Worm (Caenorhabditis elegans) whole organism, L2 larva: Measurements from ENCODE around the gene W08F4.12.

Source experiments
- blmp-1 ChIP-seq: sonication (generic microtip); optimal IDR thresholded peaks from 2 replicates; lab custom pipeline; 2017; ENCODE audit warnings: missing genetic modification characterization, mild to moderate bottlenecking, missing compliant biosample characterization, antibody characterized with exemption, moderate library complexity; ENCODE audit not compliant: insufficient read depth
- lin-39 ChIP-seq: fragments of 150-350 bp; optimal IDR thresholded peaks from 2 replicates; lab custom pipeline; 2014; ENCODE audit warnings: missing biosample characterization, missing genetic modification reagents, missing genetic modification characterization
- mdl-1 ChIP-seq, 2 experiments: fragments of 150-350 bp in 1 of 2; sonication (generic microtip) in 1 of 2; optimal IDR thresholded peaks; 2 replicates each; lab custom pipeline; 2017; ENCODE audit warnings: missing biosample characterization in 2 of 2, missing genetic modification characterization in 2 of 2
- nhr-12 ChIP-seq: fragments of 150-350 bp; optimal IDR thresholded peaks from 2 replicates; lab custom pipeline; 2014; ENCODE audit warnings: missing biosample characterization, missing genetic modification characterization

DNA sequence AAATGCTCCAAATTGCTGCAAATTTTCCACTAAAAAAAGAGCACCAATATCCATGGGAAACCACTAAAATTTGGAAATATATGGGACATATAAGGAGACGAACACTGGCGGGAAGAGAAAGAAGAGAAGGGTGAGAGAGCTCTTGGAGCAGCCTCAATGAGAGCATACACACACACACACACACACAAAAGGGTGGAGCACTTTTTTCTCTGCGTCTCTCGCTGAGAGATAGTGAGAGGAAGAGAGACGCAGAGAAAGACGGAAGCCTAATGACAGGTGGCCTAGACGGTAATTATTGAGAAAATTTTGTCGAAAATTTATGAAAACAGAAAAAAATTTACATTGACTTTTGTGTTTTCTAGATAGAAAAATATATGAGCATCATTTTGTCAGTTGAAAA is 38.3 kb upstream of the W08F4.12 start:
- TF ChIP-seq mdl-1 (tag; optimal IDR thresholded peaks at IDR 0.05; lab: Kevin White, UChicago) (no peak), lin-39 (no peak), nhr-12 (no peak), blmp-1 (tag; lab: Kevin White, UChicago) (no peak)
